Worm (Caenorhabditis elegans) whole organism, late embryonic: ENCODE measurements around the gene R01E6.7.
A peak's percentile ranks its signal among the peaks of the same experiment; 100 is the strongest.

Experiments
- C38D4.7 ChIP-seq: fragments of 200-800 bp; sonication (Bioruptor generic); optimal IDR thresholded peaks from 2 replicates; lab custom pipeline; 2018; ENCODE audit warnings: mild to moderate bottlenecking, missing genetic modification characterization, moderate library complexity, missing compliant biosample characterization
- F13H6.1 ChIP-seq: sonication (generic microtip); optimal IDR thresholded peaks from 2 replicates; lab custom pipeline; 2016; ENCODE audit warnings: missing genetic modification characterization, missing compliant biosample characterization
- K02D7.2 ChIP-seq: sonication (generic microtip); optimal IDR thresholded peaks from 2 replicates; lab custom pipeline; 2017; ENCODE audit warnings: mild to moderate bottlenecking, missing genetic modification characterization, missing compliant biosample characterization
- T23F11.4 ChIP-seq: fragments of 200-800 bp; sonication (Bioruptor generic); optimal IDR thresholded peaks from 2 replicates; lab custom pipeline; 2018; ENCODE audit warnings: mild to moderate bottlenecking, missing genetic modification characterization, missing compliant biosample characterization
- Y22D7AL.16 ChIP-seq: sonication (generic microtip); optimal IDR thresholded peaks from 2 replicates; lab custom pipeline; 2016; ENCODE audit warnings: missing genetic modification characterization, missing compliant biosample characterization
- ahr-1 ChIP-seq: sonication (generic microtip); optimal IDR thresholded peaks from 2 replicates; lab custom pipeline; 2016; ENCODE audit warnings: missing genetic modification characterization, missing compliant biosample characterization
- ama-1 ChIP-seq: fragments of 150-350 bp; optimal IDR thresholded peaks from 2 replicates; lab custom pipeline; 2014
- ceh-14 ChIP-seq: sonication (generic microtip); optimal IDR thresholded peaks from 2 replicates; lab custom pipeline; 2016; ENCODE audit warnings: missing genotype, missing genetic modification characterization, missing compliant biosample characterization
- ceh-19 ChIP-seq: fragments of 200-800 bp; sonication (Bioruptor generic); optimal IDR thresholded peaks from 2 replicates; lab custom pipeline; 2018; ENCODE audit warnings: mild to moderate bottlenecking, missing genetic modification characterization, missing compliant biosample characterization
- ceh-2 ChIP-seq: sonication (generic microtip); optimal IDR thresholded peaks from 2 replicates; lab custom pipeline; 2016; ENCODE audit warnings: missing genotype, missing genetic modification characterization, missing compliant biosample characterization
- ceh-22 ChIP-seq: sonication (generic microtip); optimal IDR thresholded peaks from 2 replicates; lab custom pipeline; 2017; ENCODE audit warnings: missing biosample characterization, missing genetic modification characterization
- ceh-24 ChIP-seq: sonication (generic microtip); optimal IDR thresholded peaks from 2 replicates; lab custom pipeline; 2016; ENCODE audit warnings: mild to moderate bottlenecking, missing genetic modification characterization, missing compliant biosample characterization
- ceh-30 ChIP-seq: fragments of 150-350 bp; optimal IDR thresholded peaks from 2 replicates; lab custom pipeline; 2014; ENCODE audit warnings: missing biosample characterization, missing genetic modification characterization
- ceh-31 ChIP-seq: sonication (generic microtip); optimal IDR thresholded peaks from 2 replicates; lab custom pipeline; 2016; ENCODE audit warnings: missing genetic modification characterization, missing compliant biosample characterization
- ceh-34 ChIP-seq: sonication (generic microtip); optimal IDR thresholded peaks from 2 replicates; lab custom pipeline; 2016; ENCODE audit warnings: mild to moderate bottlenecking, missing genetic modification characterization, missing compliant biosample characterization
- ceh-48 ChIP-seq: sonication (generic microtip); optimal IDR thresholded peaks from 2 replicates; lab custom pipeline; 2016; ENCODE audit warnings: missing genetic modification characterization, inconsistent platforms, missing compliant biosample characterization
- ceh-6 ChIP-seq: fragments of 200-800 bp; sonication (Bioruptor generic); optimal IDR thresholded peaks from 2 replicates; lab custom pipeline; 2018; ENCODE audit warnings: mild to moderate bottlenecking, missing genetic modification characterization, missing compliant biosample characterization
- ceh-9 ChIP-seq: sonication (generic microtip); optimal IDR thresholded peaks from 2 replicates; lab custom pipeline; 2016; ENCODE audit warnings: mild to moderate bottlenecking, missing genetic modification characterization, inconsistent platforms, missing compliant biosample characterization
- che-1 ChIP-seq: sonication (generic microtip); optimal IDR thresholded peaks from 2 replicates; lab custom pipeline; 2016; ENCODE audit warnings: mild to moderate bottlenecking, missing genetic modification characterization, missing compliant biosample characterization
- dmd-4 ChIP-seq: sonication (generic microtip); optimal IDR thresholded peaks from 2 replicates; lab custom pipeline; 2016; ENCODE audit warnings: borderline replicate concordance, missing genetic modification characterization, missing compliant biosample characterization
- dve-1 ChIP-seq: sonication (generic microtip); optimal IDR thresholded peaks from 2 replicates; lab custom pipeline; 2017; ENCODE audit warnings: antibody characterized with exemption, mild to moderate bottlenecking, missing genetic modification characterization, missing compliant biosample characterization
- elt-4 ChIP-seq: sonication (generic microtip); optimal IDR thresholded peaks from 2 replicates; lab custom pipeline; 2016; ENCODE audit warnings: missing genetic modification characterization, missing compliant biosample characterization
- ets-4 ChIP-seq: sonication (generic microtip); optimal IDR thresholded peaks from 2 replicates; lab custom pipeline; 2016; ENCODE audit warnings: missing genetic modification characterization, missing compliant biosample characterization
- eyg-1 ChIP-seq: sonication (generic microtip); optimal IDR thresholded peaks from 2 replicates; lab custom pipeline; 2016; ENCODE audit warnings: missing genotype, missing genetic modification characterization, missing compliant biosample characterization
- fkh-6 ChIP-seq: sonication (generic microtip); optimal IDR thresholded peaks from 2 replicates; lab custom pipeline; 2016; ENCODE audit warnings: missing genetic modification characterization, missing compliant biosample characterization
- gmeb-2 ChIP-seq: sonication (generic microtip); optimal IDR thresholded peaks from 2 replicates; lab custom pipeline; 2016; ENCODE audit warnings: missing genetic modification characterization, inconsistent platforms, missing compliant biosample characterization
- hlh-13 ChIP-seq: fragments of 200-800 bp; sonication (Bioruptor generic); optimal IDR thresholded peaks from 2 replicates; lab custom pipeline; 2018; ENCODE audit warnings: mild to moderate bottlenecking, missing genetic modification characterization, missing compliant biosample characterization
- hlh-15 ChIP-seq: sonication (generic microtip); optimal IDR thresholded peaks from 2 replicates; lab custom pipeline; 2016; ENCODE audit warnings: missing genetic modification characterization, missing compliant biosample characterization
- hlh-6 ChIP-seq: sonication (generic microtip); optimal IDR thresholded peaks from 2 replicates; lab custom pipeline; 2016; ENCODE audit warnings: missing genotype, missing genetic modification characterization, missing compliant biosample characterization
- madf-2 ChIP-seq: sonication (generic microtip); optimal IDR thresholded peaks from 2 replicates; lab custom pipeline; 2017; ENCODE audit warnings: missing genetic modification characterization, missing compliant biosample characterization
- mec-3 ChIP-seq: sonication (generic microtip); optimal IDR thresholded peaks from 2 replicates; lab custom pipeline; 2016; ENCODE audit warnings: borderline replicate concordance, missing genetic modification characterization, missing compliant biosample characterization
- nfya-1 ChIP-seq: sonication (generic microtip); optimal IDR thresholded peaks from 2 replicates; lab custom pipeline; 2017; ENCODE audit warnings: missing genetic modification characterization, mild to moderate bottlenecking, missing compliant biosample characterization, antibody characterized with exemption, moderate library complexity
- nhr-232 ChIP-seq: sonication (generic microtip); optimal IDR thresholded peaks from 2 replicates; lab custom pipeline; 2016; ENCODE audit warnings: missing genetic modification characterization, missing compliant biosample characterization
- odd-2 ChIP-seq: sonication (generic microtip); optimal IDR thresholded peaks from 2 replicates; lab custom pipeline; 2017; ENCODE audit warnings: antibody characterized with exemption, mild to moderate bottlenecking, missing genetic modification characterization, missing compliant biosample characterization
- pat-9 ChIP-seq: fragments of 200-800 bp; sonication (Bioruptor generic); optimal IDR thresholded peaks from 2 replicates; lab custom pipeline; 2018; ENCODE audit warnings: mild to moderate bottlenecking, missing genetic modification characterization, moderate library complexity, missing compliant biosample characterization
- pax-1 ChIP-seq: fragments of 150-350 bp; optimal IDR thresholded peaks from 2 replicates; lab custom pipeline; 2014; ENCODE audit warnings: missing biosample characterization, missing genetic modification characterization
- pha-4 ChIP-seq: fragments of 150-350 bp; optimal IDR thresholded peaks from 2 replicates; lab custom pipeline; 2018; ENCODE audit warnings: missing biosample characterization, missing genetic modification reagents, missing genetic modification characterization
- ref-2 ChIP-seq: sonication (generic microtip); optimal IDR thresholded peaks from 2 replicates; lab custom pipeline; 2016; ENCODE audit warnings: missing genetic modification characterization, missing compliant biosample characterization
- rnt-1 ChIP-seq: sonication (generic microtip); optimal IDR thresholded peaks from 2 replicates; lab custom pipeline; 2016; ENCODE audit warnings: missing genetic modification characterization, missing compliant biosample characterization
- sdc-2 ChIP-seq: sonication (generic microtip); optimal IDR thresholded peaks from 2 replicates; lab custom pipeline; 2016; ENCODE audit warnings: missing genotype, missing genetic modification characterization, missing compliant biosample characterization
- sox-2 ChIP-seq: fragments of 200-800 bp; sonication (Bioruptor generic); IDR thresholded peaks from 2 replicates; pipeline ENCODE4 v1.3.6; 2022; ENCODE audit warnings: missing genetic modification reagents, missing genetic modification characterization, missing compliant biosample characterization
- sox-4 ChIP-seq: sonication (generic microtip); optimal IDR thresholded peaks from 2 replicates; lab custom pipeline; 2017; ENCODE audit warnings: mild to moderate bottlenecking, missing genetic modification characterization, inconsistent platforms, missing compliant biosample characterization
- syd-9 ChIP-seq: sonication (generic microtip); optimal IDR thresholded peaks from 2 replicates; lab custom pipeline; 2016; ENCODE audit warnings: mild to moderate bottlenecking, missing genetic modification characterization, moderate library complexity, missing compliant biosample characterization
- tbx-2 ChIP-seq: sonication (generic microtip); optimal IDR thresholded peaks from 2 replicates; lab custom pipeline; 2016; ENCODE audit warnings: missing genetic modification characterization, missing compliant biosample characterization
- tbx-7 ChIP-seq: sonication (generic microtip); optimal IDR thresholded peaks from 2 replicates; lab custom pipeline; 2016; ENCODE audit warnings: missing genotype, missing genetic modification characterization, missing compliant biosample characterization
- ttx-3 ChIP-seq: sonication (generic microtip); optimal IDR thresholded peaks from 2 replicates; lab custom pipeline; 2016; ENCODE audit warnings: missing genetic modification reagents, missing genetic modification characterization, missing compliant biosample characterization
- unc-3 ChIP-seq, 2 experiments: fragments of 200-800 bp in 1 of 2; sonication (Bioruptor generic) in 1 of 2; sonication (generic microtip) in 1 of 2; conservative IDR thresholded peaks in 1 of 2; optimal IDR thresholded peaks in 1 of 2; 2 replicates each; pipeline versions ENCODE4 v1.3.6 to Lab custom; 2016 to 2022; ENCODE audit warnings: missing compliant biosample characterization in 2 of 2, missing genetic modification characterization in 2 of 2, missing genetic modification reagents in 1 of 2
- unc-55 ChIP-seq: sonication (generic microtip); optimal IDR thresholded peaks from 2 replicates; lab custom pipeline; 2017; ENCODE audit warnings: missing biosample characterization, missing genetic modification reagents, missing genetic modification characterization
- unc-86 ChIP-seq: sonication (generic microtip); optimal IDR thresholded peaks from 2 replicates; lab custom pipeline; 2016; ENCODE audit warnings: missing genetic modification characterization, missing compliant biosample characterization
- zip-5 ChIP-seq: sonication (generic microtip); optimal IDR thresholded peaks from 2 replicates; lab custom pipeline; 2016; ENCODE audit warnings: missing genetic modification characterization, missing compliant biosample characterization
- ztf-16 ChIP-seq: sonication (generic microtip); optimal IDR thresholded peaks from 2 replicates; lab custom pipeline; 2017; ENCODE audit warnings: missing genetic modification characterization, missing compliant biosample characterization

R01E6.7 gene

DNA sequence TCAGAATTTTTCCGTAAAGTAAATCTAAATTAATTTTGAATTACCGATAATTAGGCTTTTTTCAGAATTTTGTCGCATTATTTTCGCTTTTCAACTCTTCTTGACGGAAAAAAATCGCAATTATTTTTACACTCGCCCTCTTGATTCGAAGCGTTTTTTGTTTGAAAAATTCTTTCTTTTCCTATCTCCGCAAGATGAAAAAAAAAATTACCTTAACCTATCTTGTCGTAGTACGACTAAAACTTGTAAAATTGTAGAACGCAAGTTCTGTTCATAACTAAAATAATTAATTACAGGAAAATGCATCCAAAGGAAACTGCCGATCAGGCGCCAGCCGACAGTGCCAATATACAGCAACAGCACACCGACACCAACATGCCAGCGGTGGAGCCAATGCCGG lies 30.4 kb upstream of the R01E6.7 start, which contains the start of gene F54B11.7:
Gene F54B11.7, plus strand, starts transcription at position 301 of the 400 bp plus-strand sequence.
- TF ChIP-seq sox-2 (GFP tag; lab: Robert Waterston, UW) (no peak), tbx-2 (tag; lab: Kevin White, UChicago) (no peak), ttx-3 (tag; lab: Kevin White, UChicago) (no peak)

DNA sequence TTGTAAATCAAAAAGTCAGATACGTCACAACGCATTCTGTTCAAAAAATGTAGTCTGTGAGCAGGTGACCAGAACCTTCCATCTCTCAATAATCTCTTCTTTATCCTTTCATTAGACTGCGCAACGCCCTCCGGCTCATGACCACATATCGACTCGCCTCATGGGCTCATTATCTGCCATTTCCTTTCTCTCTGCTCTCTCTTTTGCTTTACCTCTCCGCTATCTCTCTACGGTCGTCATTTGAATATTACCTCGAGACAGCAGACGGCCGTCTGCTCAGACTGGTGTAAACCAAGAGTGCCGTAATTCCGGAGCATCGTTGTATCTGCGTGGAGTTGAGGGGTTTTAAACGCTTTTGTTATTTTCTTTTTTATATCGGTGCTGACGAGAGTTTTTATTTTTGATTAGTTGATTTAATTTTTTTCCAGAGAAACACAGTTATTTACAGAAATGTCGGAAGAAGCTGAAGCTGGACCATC lies 28.3 kb upstream of the R01E6.7 start, which contains the start of gene bra-1:
Gene bra-1, plus strand, starts transcription at position 429 of the 479 bp plus-strand sequence.
- TF ChIP-seq ceh-14 (tag; lab: Kevin White, UChicago): peak; percentile 66
- peak; percentile 17 for TF ChIP-seq ceh-2 (tag; lab: Kevin White, UChicago)
- no peak for TF ChIP-seq dmd-4
- no peak for TF ChIP-seq pat-9
- peak; percentile 58 for TF ChIP-seq unc-55
- no peak for TF ChIP-seq zip-5 (tag; lab: Kevin White, UChicago)
- TF ChIP-seq ets-4 (tag; lab: Kevin White, UChicago): no peak
- no peak for TF ChIP-seq dve-1 (tag; lab: Kevin White, UChicago)
- no peak for TF ChIP-seq che-1 (tag; lab: Kevin White, UChicago)
- no peak for TF ChIP-seq elt-4 (tag; lab: Kevin White, UChicago)
- no peak for TF ChIP-seq ceh-22 (tag; lab: Kevin White, UChicago)
- peak; percentile 81 for TF ChIP-seq ceh-31 (tag; lab: Kevin White, UChicago)
- no peak for TF ChIP-seq C38D4.7 (GFP tag; lab: Kevin White, UChicago)
- no peak for TF ChIP-seq ceh-9 (tag; lab: Kevin White, UChicago)
- no peak for TF ChIP-seq F13H6.1 (tag; lab: Kevin White, UChicago)
- no peak for TF ChIP-seq unc-3 (GFP tag; conservative IDR thresholded peaks at IDR 0.05; lab: Robert Waterston, UW)
- TF ChIP-seq unc-3 (tag; optimal IDR thresholded peaks at IDR 0.05; lab: Kevin White, UChicago): no peak
- TF ChIP-seq K02D7.2 (tag; lab: Kevin White, UChicago): no peak
- TF ChIP-seq nhr-232: no peak
- peak; percentile 47 for TF ChIP-seq ceh-48
- no peak for TF ChIP-seq fkh-6 (tag; lab: Kevin White, UChicago)
- TF ChIP-seq sox-4: no peak
- no peak for TF ChIP-seq madf-2
- no peak for TF ChIP-seq hlh-15 (tag; lab: Kevin White, UChicago)
- no peak for TF ChIP-seq eyg-1 (tag; lab: Kevin White, UChicago)
- TF ChIP-seq ceh-19 (GFP tag; lab: Kevin White, UChicago): no peak
- TF ChIP-seq tbx-2 (tag; lab: Kevin White, UChicago): peak; percentile 75
- TF ChIP-seq ama-1 (lab: Kevin White, UChicago): no peak
- no peak for TF ChIP-seq hlh-13 (GFP tag; lab: Kevin White, UChicago)
- TF ChIP-seq hlh-6 (tag; lab: Kevin White, UChicago): peak; percentile 46
- peak; percentile 58 for TF ChIP-seq nfya-1 (tag; lab: Kevin White, UChicago)
- TF ChIP-seq mec-3 (tag; lab: Kevin White, UChicago): no peak
- no peak for TF ChIP-seq ceh-24 (tag; lab: Kevin White, UChicago)
- no peak for TF ChIP-seq ceh-6 (GFP tag; lab: Kevin White, UChicago)
- TF ChIP-seq odd-2 (tag; lab: Kevin White, UChicago): no peak
- no peak for TF ChIP-seq Y22D7AL.16
- TF ChIP-seq syd-9 (tag; lab: Kevin White, UChicago): peak; percentile 25
- TF ChIP-seq gmeb-2: no peak
- TF ChIP-seq T23F11.4 (GFP tag; lab: Kevin White, UChicago): no peak
- TF ChIP-seq ztf-16: no peak
- TF ChIP-seq sdc-2 (tag; lab: Kevin White, UChicago): peak; percentile 79
- TF ChIP-seq pha-4 (tag; lab: Kevin White, UChicago): no peak
- no peak for TF ChIP-seq ceh-34 (tag; lab: Kevin White, UChicago)
- peak; percentile 26 for TF ChIP-seq unc-86 (tag; lab: Kevin White, UChicago)
- TF ChIP-seq rnt-1: no peak
- peak; percentile 32 for TF ChIP-seq ref-2
- no peak for TF ChIP-seq pax-1 (tag; lab: Kevin White, UChicago)
- no peak for TF ChIP-seq ahr-1 (tag; lab: Kevin White, UChicago)
- TF ChIP-seq ceh-30 (tag; lab: Kevin White, UChicago): no peak
- TF ChIP-seq tbx-7 (tag; lab: Kevin White, UChicago): no peak
